Worm (Caenorhabditis elegans): ENCODE data around the gene srz-90.

ce11 chrV:17532686-17533085, 4.9 kb downstream of the srz-90 start, which contains the start of gene C18D4.3:
- TF ChIP-seq mab-5 (tag; optimal IDR thresholded peaks at IDR 0.05) (no peak), cnd-1 (tag; optimal IDR thresholded peaks at IDR 0.05) (no peak), mep-1 (tag; optimal IDR thresholded peaks at IDR 0.05) (no peak), pha-4 (tag; optimal IDR thresholded peaks at IDR 0.05) (no peak), ham-2 (GFP tag; optimal IDR thresholded peaks at IDR 0.05) (no peak), unc-62 (GFP tag; optimal IDR thresholded peaks at IDR 0.05) (no peak), nhr-76 (tag; optimal IDR thresholded peaks at IDR 0.05) (no peak), unc-39 (tag; optimal IDR thresholded peaks at IDR 0.05) (no peak), zip-8 (tag; optimal IDR thresholded peaks at IDR 0.05) (no peak), nhr-237 (tag; optimal IDR thresholded peaks at IDR 0.05) (no peak), nhr-12 (tag; optimal IDR thresholded peaks at IDR 0.05) (no peak)

Measured in whole organism, mixed stage, embryonic.